In the genomic region with DNA sequence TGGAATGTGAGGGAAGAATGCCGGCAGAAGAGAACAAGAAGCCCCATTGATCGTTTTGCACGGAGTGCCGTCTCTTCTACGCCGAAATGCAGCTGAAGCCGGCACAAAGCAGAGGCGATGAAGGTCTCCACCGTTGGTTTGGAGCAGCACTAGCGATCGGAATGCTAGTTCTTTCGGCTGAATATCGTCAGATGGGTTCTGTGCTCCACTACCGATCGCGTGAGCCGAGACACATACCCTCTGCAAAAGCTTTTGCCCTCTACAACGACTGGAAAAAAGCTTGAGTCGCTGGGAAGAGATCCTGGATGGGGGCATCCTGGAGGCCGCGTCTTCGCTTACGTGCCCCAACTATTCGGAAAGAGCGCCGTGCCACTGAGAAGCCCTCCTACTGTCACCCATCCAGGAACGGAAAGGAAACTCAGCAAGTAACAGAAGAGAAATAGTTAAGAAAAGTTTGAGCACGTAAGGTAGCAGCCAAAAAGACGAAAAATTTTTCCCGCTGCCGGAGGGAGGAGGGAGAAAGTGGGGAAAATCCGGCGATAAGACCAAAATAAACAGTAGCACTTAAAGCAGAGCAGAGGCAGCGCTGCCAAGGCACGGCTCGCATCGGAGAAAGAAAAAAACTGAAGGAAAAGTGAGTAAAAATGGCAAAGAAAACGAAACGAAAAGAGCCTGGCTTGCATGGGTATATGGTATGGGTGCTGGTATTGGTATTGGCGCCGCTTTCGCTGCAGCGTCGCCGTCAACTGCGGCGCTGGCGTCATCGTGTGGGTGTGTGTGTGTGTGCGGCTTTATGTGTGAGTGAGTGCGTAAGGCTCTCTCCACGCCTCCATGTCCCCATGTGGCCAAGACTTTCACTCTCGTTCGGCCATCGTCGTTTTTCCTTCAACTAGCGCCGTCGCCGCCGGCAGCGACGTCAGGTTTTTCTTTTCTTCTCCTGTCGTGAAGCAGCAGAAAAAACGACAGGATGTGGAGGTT, we compare ENCODE assay signal across 5 fruit fly cellular contexts.
TF ChIP-seq lines count a peak whose summit lies in the region.

No protein-coding gene starts in this region.

- peak; percentile 39 to 42 for TF ChIP-seq CTCF in S2 (optimal IDR thresholded peaks at IDR 0.05; lab: Kevin White, UChicago)
- TF ChIP-seq CTCF in whole organism, embryonic (GFP tag; optimal IDR thresholded peaks at IDR 0.05; lab: Kevin White, UChicago) = peak; percentile 67

TF ChIP-seq in whole organism, adult, 20 proteins besides CTCF, POLR2A, EP300 and RAD21:
- TF ChIP-seq CG1620 (GFP tag; optimal IDR thresholded peaks at IDR 0.05; lab: Kevin White, UChicago) (no peak), CG12768 (GFP tag; optimal IDR thresholded peaks at IDR 0.05; lab: Kevin White, UChicago) (no peak), CG7101 (tag; optimal IDR thresholded peaks at IDR 0.05; lab: Kevin White, UChicago) (no peak), pad (GFP tag; optimal IDR thresholded peaks at IDR 0.05; lab: Kevin White, UChicago) (no peak), tj (GFP tag; optimal IDR thresholded peaks at IDR 0.05; lab: Kevin White, UChicago) (peak; percentile 19)
TF ChIP-seq in whole organism, adult: peak in this region for 1.

TF ChIP-seq in whole organism, embryonic, 481 proteins besides CTCF, POLR2A, EP300 and RAD21 (continues in another document):
- TF ChIP-seq esg (GFP tag; conservative IDR thresholded peaks at IDR 0.05; lab: Robert Waterston, UW) (no peak), hth (optimal IDR thresholded peaks at IDR 0.05; lab: Kevin White, UChicago) (no peak), nau (GFP tag; optimal IDR thresholded peaks at IDR 0.05; lab: Kevin White, UChicago) (no peak), CG18619 (GFP tag; optimal IDR thresholded peaks at IDR 0.05; lab: Kevin White, UChicago) (no peak), C15 (GFP tag; IDR thresholded peaks at IDR 0.05; lab: Robert Waterston, UW) (no peak), CG10321 (GFP tag; IDR thresholded peaks at IDR 0.05; lab: Robert Waterston, UW) (no peak), Drgx (GFP tag; IDR thresholded peaks at IDR 0.05; lab: Robert Waterston, UW) (no peak), CG10209 (GFP tag; optimal IDR thresholded peaks at IDR 0.05; lab: Kevin White, UChicago) (no peak), CG18764 (GFP tag; optimal IDR thresholded peaks at IDR 0.05; lab: Kevin White, UChicago) (no peak), en (GFP tag; optimal IDR thresholded peaks at IDR 0.05; lab: Kevin White, UChicago) (no peak), cato (GFP tag; optimal IDR thresholded peaks at IDR 0.05; lab: Kevin White, UChicago; ENCODE audit: borderline replicate concordance) (no peak), CG10274 (GFP tag; optimal IDR thresholded peaks at IDR 0.05; lab: Kevin White, UChicago) (no peak), CG1529 (GFP tag; optimal IDR thresholded peaks at IDR 0.05; lab: Kevin White, UChicago) (no peak), Deaf1 (tag; optimal IDR thresholded peaks at IDR 0.05; lab: Kevin White, UChicago) (peak; percentile 16), NfI (GFP tag; optimal IDR thresholded peaks at IDR 0.05; lab: Kevin White, UChicago) (no peak), stwl (tag; optimal IDR thresholded peaks at IDR 0.05; lab: Kevin White, UChicago) (no peak), Med (GFP tag; lab: Kevin White, UChicago) (peak; percentile 18), CG14014 (GFP tag; IDR thresholded peaks at IDR 0.05; lab: Robert Waterston, UW) (no peak), CG12391 (tag; optimal IDR thresholded peaks at IDR 0.05; lab: Kevin White, UChicago) (no peak), sd (tag; optimal IDR thresholded peaks at IDR 0.05; lab: Kevin White, UChicago) (peak; percentile 56), CG12299 (tag; optimal IDR thresholded peaks at IDR 0.05; lab: Kevin White, UChicago) (no peak), pita (GFP tag; optimal IDR thresholded peaks at IDR 0.05; lab: Kevin White, UChicago) (peak; percentile 49), Ets65A (GFP tag; lab: Kevin White, UChicago) (peak; percentile 55), CG15514 (GFP tag; optimal IDR thresholded peaks at IDR 0.05; lab: Kevin White, UChicago) (peak; percentile 52), Fer3 (tag; optimal IDR thresholded peaks at IDR 0.05; lab: Kevin White, UChicago) (no peak), Adf1 (GFP tag; IDR thresholded peaks at IDR 0.05; lab: Robert Waterston, UW) (peak; percentile 81)

TF ChIP-seq in whole organism, prepupa, 60 proteins besides CTCF, POLR2A, EP300 and RAD21:
- TF ChIP-seq CG8319 (GFP tag; optimal IDR thresholded peaks at IDR 0.05; lab: Kevin White, UChicago) (peak; percentile 83), acj6 (GFP tag; optimal IDR thresholded peaks at IDR 0.05; lab: Kevin White, UChicago) (no peak), Ets21C (GFP tag; optimal IDR thresholded peaks at IDR 0.05; lab: Kevin White, UChicago) (no peak), CG6854 (GFP tag; optimal IDR thresholded peaks at IDR 0.05; lab: Kevin White, UChicago) (peak; percentile 24), CG6792 (GFP tag; optimal IDR thresholded peaks at IDR 0.05; lab: Kevin White, UChicago) (no peak), CG11294 (GFP tag; IDR thresholded peaks at IDR 0.05; lab: Robert Waterston, UW) (no peak), Eip78C (GFP tag; lab: Kevin White, UChicago) (peak; percentile 25), dac (GFP tag; optimal IDR thresholded peaks at IDR 0.05; lab: Kevin White, UChicago) (no peak), fkh (GFP tag; optimal IDR thresholded peaks at IDR 0.05; lab: Kevin White, UChicago) (no peak), svp (GFP tag; lab: Kevin White, UChicago) (peak; percentile 82), net (GFP tag; optimal IDR thresholded peaks at IDR 0.05; lab: Kevin White, UChicago) (no peak), CG1621 (tag; optimal IDR thresholded peaks at IDR 0.05; lab: Kevin White, UChicago) (peak; percentile 51), CG11762 (GFP tag; optimal IDR thresholded peaks at IDR 0.05; lab: Kevin White, UChicago; ENCODE audit: insufficient read depth) (no peak), Smox (GFP tag; optimal IDR thresholded peaks at IDR 0.05; lab: Kevin White, UChicago) (no peak), Blimp-1 (GFP tag; optimal IDR thresholded peaks at IDR 0.05; lab: Kevin White, UChicago) (peak; percentile 90), topi (GFP tag; optimal IDR thresholded peaks at IDR 0.05; lab: Kevin White, UChicago) (no peak)

TF ChIP-seq in whole organism, wandering third instar larva, 38 proteins besides CTCF, POLR2A, EP300 and RAD21:
- TF ChIP-seq Myc (optimal IDR thresholded peaks at IDR 0.05; lab: Kevin White, UChicago) (peak; percentile 39), dsf (GFP tag; optimal IDR thresholded peaks at IDR 0.05; lab: Kevin White, UChicago; ENCODE audit: borderline replicate concordance) (no peak), Sp1 (GFP tag; optimal IDR thresholded peaks at IDR 0.05; lab: Kevin White, UChicago) (no peak)
